Worm (Caenorhabditis elegans): ENCODE measurements around the gene spe-45.

Gene spe-45

ce11 chrIV:12408625-12409024 lies 18.7 kb upstream of the spe-45 start, which contains the start of gene dsb-1:
TSS of gene dsb-1 (plus strand) at chrIV:12408925.
- TF ChIP-seq aly-1 (tag; optimal IDR thresholded peaks at IDR 0.05) = no peak
- TF ChIP-seq F13C5.2 (tag; optimal IDR thresholded peaks at IDR 0.05) = no peak
- TF ChIP-seq hmbx-1 (tag; optimal IDR thresholded peaks at IDR 0.05) = no peak
- TF ChIP-seq tbx-37 (GFP tag; conservative IDR thresholded peaks at IDR 0.05) = no peak
- no peak for TF ChIP-seq sea-1 (GFP tag; conservative IDR thresholded peaks at IDR 0.05)
- TF ChIP-seq pes-1 (GFP tag; IDR thresholded peaks at IDR 0.05) = no peak
- no peak for TF ChIP-seq hmg-4 (GFP tag; optimal IDR thresholded peaks at IDR 0.05)
- no peak for TF ChIP-seq tbx-11 (GFP tag; IDR thresholded peaks at IDR 0.05)
- no peak for TF ChIP-seq tra-4 (tag; optimal IDR thresholded peaks at IDR 0.05)
- TF ChIP-seq ets-7 (tag; optimal IDR thresholded peaks at IDR 0.05) = no peak
- TF ChIP-seq ceh-13 (GFP tag; optimal IDR thresholded peaks at IDR 0.05) = no peak
- no peak for TF ChIP-seq ceh-36 (tag; optimal IDR thresholded peaks at IDR 0.05)
- TF ChIP-seq scrt-1 (GFP tag; IDR thresholded peaks at IDR 0.05) = no peak
- no peak for TF ChIP-seq hnd-1 (tag; optimal IDR thresholded peaks at IDR 0.05)
- no peak for TF ChIP-seq B0310.2 (tag; optimal IDR thresholded peaks at IDR 0.05)
- no peak for TF ChIP-seq flt-1 (GFP tag; IDR thresholded peaks at IDR 0.05)
- TF ChIP-seq ama-1 (optimal IDR thresholded peaks at IDR 0.05) = no peak

ce11 chrIV:12404137-12404536 lies 14.2 kb upstream of the spe-45 start, which contains the start of gene gex-3:
TSS of gene gex-3 (plus strand) at chrIV:12404431.
- TF ChIP-seq B0310.2 (tag; optimal IDR thresholded peaks at IDR 0.05) (no peak), F13C5.2 (tag; optimal IDR thresholded peaks at IDR 0.05) (peak; percentile 52), hmg-4 (GFP tag; optimal IDR thresholded peaks at IDR 0.05) (peak; percentile 29)

- no peak for TF ChIP-seq scrt-1 (GFP tag; IDR thresholded peaks at IDR 0.05)
- TF ChIP-seq flt-1 (GFP tag; IDR thresholded peaks at IDR 0.05) = no peak
- TF ChIP-seq tbx-37 (GFP tag; conservative IDR thresholded peaks at IDR 0.05) = no peak
- no peak for TF ChIP-seq tra-4 (tag; optimal IDR thresholded peaks at IDR 0.05)
- TF ChIP-seq hmg-4 (GFP tag; optimal IDR thresholded peaks at IDR 0.05) = no peak
- TF ChIP-seq B0310.2 (tag; optimal IDR thresholded peaks at IDR 0.05) = no peak
- TF ChIP-seq F13C5.2 (tag; optimal IDR thresholded peaks at IDR 0.05) = no peak
- TF ChIP-seq hmbx-1 (tag; optimal IDR thresholded peaks at IDR 0.05) = no peak
Measured at ce11 chrIV:12403440-12403839, 13.5 kb upstream of the spe-45 start.

ce11 chrIV:12399983-12400382 lies 10.1 kb upstream of the spe-45 start:
- TF ChIP-seq ceh-36 (tag; optimal IDR thresholded peaks at IDR 0.05) (no peak), pes-1 (GFP tag; IDR thresholded peaks at IDR 0.05) (no peak), hmbx-1 (tag; optimal IDR thresholded peaks at IDR 0.05) (no peak), flt-1 (GFP tag; IDR thresholded peaks at IDR 0.05) (no peak), aly-1 (tag; optimal IDR thresholded peaks at IDR 0.05) (no peak), sea-1 (GFP tag; conservative IDR thresholded peaks at IDR 0.05) (no peak), scrt-1 (GFP tag; IDR thresholded peaks at IDR 0.05) (no peak), tbx-37 (GFP tag; conservative IDR thresholded peaks at IDR 0.05) (no peak), hmg-4 (GFP tag; optimal IDR thresholded peaks at IDR 0.05) (no peak), ama-1 (optimal IDR thresholded peaks at IDR 0.05) (no peak), B0310.2 (tag; optimal IDR thresholded peaks at IDR 0.05) (no peak), tbx-11 (GFP tag; IDR thresholded peaks at IDR 0.05) (no peak), ets-7 (tag; optimal IDR thresholded peaks at IDR 0.05) (no peak), F13C5.2 (tag; optimal IDR thresholded peaks at IDR 0.05) (no peak), ceh-13 (GFP tag; optimal IDR thresholded peaks at IDR 0.05) (no peak), hnd-1 (tag; optimal IDR thresholded peaks at IDR 0.05) (no peak), tra-4 (tag; optimal IDR thresholded peaks at IDR 0.05) (no peak)

ce11 chrIV:12398437-12398836 lies 8.5 kb upstream of the spe-45 start, which contains the start of gene acs-20:
TSS of gene acs-20 (minus strand) at chrIV:12398706.
- TF ChIP-seq tbx-37 (GFP tag; conservative IDR thresholded peaks at IDR 0.05) (no peak), F13C5.2 (tag; optimal IDR thresholded peaks at IDR 0.05) (no peak), sea-1 (GFP tag; conservative IDR thresholded peaks at IDR 0.05) (no peak), ama-1 (optimal IDR thresholded peaks at IDR 0.05) (no peak), ceh-36 (tag; optimal IDR thresholded peaks at IDR 0.05) (no peak), tbx-11 (GFP tag; IDR thresholded peaks at IDR 0.05) (no peak), pes-1 (GFP tag; IDR thresholded peaks at IDR 0.05) (no peak), B0310.2 (tag; optimal IDR thresholded peaks at IDR 0.05) (no peak), hnd-1 (tag; optimal IDR thresholded peaks at IDR 0.05) (no peak), scrt-1 (GFP tag; IDR thresholded peaks at IDR 0.05) (no peak), tra-4 (tag; optimal IDR thresholded peaks at IDR 0.05) (no peak), ets-7 (tag; optimal IDR thresholded peaks at IDR 0.05) (no peak), ceh-13 (GFP tag; optimal IDR thresholded peaks at IDR 0.05) (no peak), flt-1 (GFP tag; IDR thresholded peaks at IDR 0.05) (no peak), aly-1 (tag; optimal IDR thresholded peaks at IDR 0.05) (no peak), hmbx-1 (tag; optimal IDR thresholded peaks at IDR 0.05) (no peak), hmg-4 (GFP tag; optimal IDR thresholded peaks at IDR 0.05) (no peak)

ce11 chrIV:12396645-12397258 lies 6.9 kb upstream of the spe-45 start:
- TF ChIP-seq tbx-37 (GFP tag; conservative IDR thresholded peaks at IDR 0.05) (no peak), scrt-1 (GFP tag; IDR thresholded peaks at IDR 0.05) (no peak), tbx-11 (GFP tag; IDR thresholded peaks at IDR 0.05) (no peak), ama-1 (optimal IDR thresholded peaks at IDR 0.05) (no peak), sea-1 (GFP tag; conservative IDR thresholded peaks at IDR 0.05) (no peak), flt-1 (GFP tag; IDR thresholded peaks at IDR 0.05) (no peak), pes-1 (GFP tag; IDR thresholded peaks at IDR 0.05) (no peak), ceh-13 (GFP tag; optimal IDR thresholded peaks at IDR 0.05) (no peak), tra-4 (tag; optimal IDR thresholded peaks at IDR 0.05) (no peak), B0310.2 (tag; optimal IDR thresholded peaks at IDR 0.05) (no peak), aly-1 (tag; optimal IDR thresholded peaks at IDR 0.05) (no peak)

- TF ChIP-seq pes-1 (GFP tag; IDR thresholded peaks at IDR 0.05) = peak; percentile 83
- no peak for TF ChIP-seq tra-4 (tag; optimal IDR thresholded peaks at IDR 0.05)
- TF ChIP-seq aly-1 (tag; optimal IDR thresholded peaks at IDR 0.05) = no peak
- no peak for TF ChIP-seq ets-7 (tag; optimal IDR thresholded peaks at IDR 0.05)
- TF ChIP-seq ceh-36 (tag; optimal IDR thresholded peaks at IDR 0.05) = peak; percentile 2
- peak; percentile 59 for TF ChIP-seq flt-1 (GFP tag; IDR thresholded peaks at IDR 0.05)
- no peak for TF ChIP-seq ama-1 (optimal IDR thresholded peaks at IDR 0.05)
- TF ChIP-seq ceh-13 (GFP tag; optimal IDR thresholded peaks at IDR 0.05) = no peak
- TF ChIP-seq B0310.2 (tag; optimal IDR thresholded peaks at IDR 0.05) = peak; percentile 15
- TF ChIP-seq tbx-37 (GFP tag; conservative IDR thresholded peaks at IDR 0.05) = peak; percentile 83
- TF ChIP-seq hmg-4 (GFP tag; optimal IDR thresholded peaks at IDR 0.05) = peak; percentile 29
- TF ChIP-seq F13C5.2 (tag; optimal IDR thresholded peaks at IDR 0.05) = peak; percentile 52
- TF ChIP-seq sea-1 (GFP tag; conservative IDR thresholded peaks at IDR 0.05) = no peak; the same call in 1 of the 2 replicates
- peak; percentile 57; the same call in 1 of the 2 replicates for TF ChIP-seq tbx-11 (GFP tag; IDR thresholded peaks at IDR 0.05)
- TF ChIP-seq scrt-1 (GFP tag; IDR thresholded peaks at IDR 0.05) = no peak
- TF ChIP-seq hnd-1 (tag; optimal IDR thresholded peaks at IDR 0.05) = peak; percentile 11
Measured at ce11 chrIV:12391003-12391637, 1.2 kb upstream of the spe-45 start, which contains the start of the genes rps-23 and dpm-3. TSS of gene rps-23 (minus strand) at chrIV:12391053. TSS of gene dpm-3 (plus strand) at chrIV:12391587.
